Worm (Caenorhabditis elegans): ENCODE measurements around the gene pam-1.

The pam-1 gene

ce11 chrIV:7520841-7521240 lies 29.8 kb downstream of the pam-1 start:
- TF ChIP-seq daf-12 (tag; optimal IDR thresholded peaks at IDR 0.05) (no peak), pqm-1 (tag; optimal IDR thresholded peaks at IDR 0.05) (peak; percentile 50), snpc-4 (tag; optimal IDR thresholded peaks at IDR 0.05) (no peak), nhr-25 (tag; optimal IDR thresholded peaks at IDR 0.05) (no peak), sea-2 (GFP tag; optimal IDR thresholded peaks at IDR 0.05) (no peak), pha-4 (tag; optimal IDR thresholded peaks at IDR 0.05) (peak; percentile 48), elt-1 (tag; optimal IDR thresholded peaks at IDR 0.05) (no peak), nhr-76 (tag; optimal IDR thresholded peaks at IDR 0.05) (no peak), ama-1 (optimal IDR thresholded peaks at IDR 0.05) (no peak), nhr-67 (tag; optimal IDR thresholded peaks at IDR 0.05) (no peak), nhr-11 (tag; optimal IDR thresholded peaks at IDR 0.05) (no peak), unc-39 (tag; optimal IDR thresholded peaks at IDR 0.05) (no peak), fos-1 (tag; optimal IDR thresholded peaks at IDR 0.05) (no peak), jun-1 (tag; optimal IDR thresholded peaks at IDR 0.05) (no peak), aly-2 (tag; optimal IDR thresholded peaks at IDR 0.05) (no peak), R02D3.7 (tag; optimal IDR thresholded peaks at IDR 0.05) (no peak), elt-2 (tag; optimal IDR thresholded peaks at IDR 0.05) (peak; percentile 65), ceh-16 (tag; optimal IDR thresholded peaks at IDR 0.05) (no peak), lin-39 (tag; optimal IDR thresholded peaks at IDR 0.05) (no peak), nhr-43 (tag; optimal IDR thresholded peaks at IDR 0.05; ENCODE audit: poor library complexity, severe bottlenecking) (no peak)

- TF ChIP-seq pqm-1 (tag; optimal IDR thresholded peaks at IDR 0.05) (peak; percentile 73), ceh-28 (tag; optimal IDR thresholded peaks at IDR 0.05) (no peak), pha-4 (tag; optimal IDR thresholded peaks at IDR 0.05) (peak; percentile 50), elt-2 (tag; optimal IDR thresholded peaks at IDR 0.05) (peak; percentile 62), snpc-4 (tag; optimal IDR thresholded peaks at IDR 0.05) (no peak)
Observed at ce11 chrIV:7520258-7520657, 30.4 kb downstream of the pam-1 start.

ce11 chrIV:7516167-7516566 lies 34.4 kb downstream of the pam-1 start, which contains the start of the genes R05G6.9 and R05G6.3:
Gene R05G6.9 (minus strand): TSS chrIV:7516267.
Gene R05G6.3 (plus strand): TSS chrIV:7516552.
- TF ChIP-seq nhr-237 (tag; optimal IDR thresholded peaks at IDR 0.05) (no peak), mdl-1 (tag; optimal IDR thresholded peaks at IDR 0.05) (no peak), mml-1 (tag; optimal IDR thresholded peaks at IDR 0.05) (no peak), nhr-28 (tag; optimal IDR thresholded peaks at IDR 0.05) (no peak), nhr-12 (tag; optimal IDR thresholded peaks at IDR 0.05) (no peak), pha-4 (tag; optimal IDR thresholded peaks at IDR 0.05) (no peak), ceh-9 (tag; optimal IDR thresholded peaks at IDR 0.05) (no peak), ceh-28 (tag; optimal IDR thresholded peaks at IDR 0.05) (no peak), elt-2 (tag; optimal IDR thresholded peaks at IDR 0.05) (no peak), nhr-23 (tag; optimal IDR thresholded peaks at IDR 0.05) (no peak), egl-5 (tag; optimal IDR thresholded peaks at IDR 0.05) (no peak), nhr-76 (tag; optimal IDR thresholded peaks at IDR 0.05) (no peak), nhr-67 (tag; optimal IDR thresholded peaks at IDR 0.05) (no peak), lin-39 (tag; optimal IDR thresholded peaks at IDR 0.05) (no peak)

- TF ChIP-seq ceh-82 (tag; optimal IDR thresholded peaks at IDR 0.05) (no peak), elt-3 (tag; optimal IDR thresholded peaks at IDR 0.05) (no peak), nhr-12 (tag; optimal IDR thresholded peaks at IDR 0.05) (no peak), fkh-10 (GFP tag; optimal IDR thresholded peaks at IDR 0.05) (no peak), ceh-9 (tag; optimal IDR thresholded peaks at IDR 0.05) (no peak), pha-4 (tag; optimal IDR thresholded peaks at IDR 0.05) (peak; percentile 79), elt-1 (tag; optimal IDR thresholded peaks at IDR 0.05) (no peak), tbx-2 (tag; optimal IDR thresholded peaks at IDR 0.05) (no peak), nhr-11 (tag; optimal IDR thresholded peaks at IDR 0.05) (no peak), mdl-1 (tag; optimal IDR thresholded peaks at IDR 0.05) (no peak), ama-1 (optimal IDR thresholded peaks at IDR 0.05) (no peak), nhr-28 (tag; optimal IDR thresholded peaks at IDR 0.05) (no peak), zag-1 (tag; optimal IDR thresholded peaks at IDR 0.05) (no peak), ztf-11 (tag; optimal IDR thresholded peaks at IDR 0.05) (no peak), pqm-1 (tag; optimal IDR thresholded peaks at IDR 0.05) (no peak), eor-1 (tag; optimal IDR thresholded peaks at IDR 0.05) (no peak), fkh-2 (tag; optimal IDR thresholded peaks at IDR 0.05) (no peak), ceh-28 (tag; optimal IDR thresholded peaks at IDR 0.05) (peak; percentile 41), skn-1 (tag; optimal IDR thresholded peaks at IDR 0.05) (no peak), nhr-43 (tag; optimal IDR thresholded peaks at IDR 0.05; ENCODE audit: poor library complexity, severe bottlenecking) (no peak), elt-2 (tag; optimal IDR thresholded peaks at IDR 0.05) (no peak), hmg-11 (tag; optimal IDR thresholded peaks at IDR 0.05) (peak; percentile 10), unc-39 (tag; optimal IDR thresholded peaks at IDR 0.05) (no peak), lin-39 (tag; optimal IDR thresholded peaks at IDR 0.05) (peak; percentile 6), ztf-4 (tag; optimal IDR thresholded peaks at IDR 0.05) (no peak), egl-27 (tag; optimal IDR thresholded peaks at IDR 0.05) (no peak), aly-2 (tag; optimal IDR thresholded peaks at IDR 0.05) (no peak), egl-5 (tag; optimal IDR thresholded peaks at IDR 0.05) (no peak), nhr-237 (tag; optimal IDR thresholded peaks at IDR 0.05) (no peak), sea-2 (GFP tag; optimal IDR thresholded peaks at IDR 0.05) (no peak), ZK546.5 (tag; optimal IDR thresholded peaks at IDR 0.05) (no peak), daf-12 (tag; optimal IDR thresholded peaks at IDR 0.05) (no peak), R02D3.7 (tag; optimal IDR thresholded peaks at IDR 0.05) (peak; percentile 88), nhr-76 (tag; optimal IDR thresholded peaks at IDR 0.05) (no peak), nhr-23 (tag; optimal IDR thresholded peaks at IDR 0.05) (peak; percentile 44), mml-1 (tag; optimal IDR thresholded peaks at IDR 0.05) (no peak), fos-1 (tag; optimal IDR thresholded peaks at IDR 0.05) (no peak), nhr-67 (tag; optimal IDR thresholded peaks at IDR 0.05) (no peak), jun-1 (tag; optimal IDR thresholded peaks at IDR 0.05) (no peak)
Observed at ce11 chrIV:7512617-7513233, 37.9 kb downstream of the pam-1 start, which contains the start of the genes plc-4 and R05G6.4. Gene plc-4 (minus strand): TSS chrIV:7512667. Gene R05G6.4 (plus strand): TSS chrIV:7513233.
